Worm (Caenorhabditis elegans): ENCODE measurements around the gene act-4.

The act-4 gene

ce11 chrX:4976530-4976929, 16.1 kb downstream of the act-4 start, which contains the start of gene lfi-1:
TSS of gene lfi-1 (plus strand) at chrX:4976830.
- TF ChIP-seq hmg-1.1 (GFP tag; IDR thresholded peaks at IDR 0.05): no peak
- TF ChIP-seq lin-29 (GFP tag; IDR thresholded peaks at IDR 0.05): no peak

ce11 chrX:4978103-4978502, 17.7 kb downstream of the act-4 start:
- no peak for TF ChIP-seq mes-2 (tag; optimal IDR thresholded peaks at IDR 0.05; ENCODE audit: poor library complexity, severe bottlenecking)
- peak in 1 of 2 experiments; percentile 64 for TF ChIP-seq unc-62 (GFP tag; optimal IDR thresholded peaks at IDR 0.05 in 1 of 2)
- no peak for TF ChIP-seq unc-62 (tag; optimal IDR thresholded peaks at IDR 0.05)

DNA sequence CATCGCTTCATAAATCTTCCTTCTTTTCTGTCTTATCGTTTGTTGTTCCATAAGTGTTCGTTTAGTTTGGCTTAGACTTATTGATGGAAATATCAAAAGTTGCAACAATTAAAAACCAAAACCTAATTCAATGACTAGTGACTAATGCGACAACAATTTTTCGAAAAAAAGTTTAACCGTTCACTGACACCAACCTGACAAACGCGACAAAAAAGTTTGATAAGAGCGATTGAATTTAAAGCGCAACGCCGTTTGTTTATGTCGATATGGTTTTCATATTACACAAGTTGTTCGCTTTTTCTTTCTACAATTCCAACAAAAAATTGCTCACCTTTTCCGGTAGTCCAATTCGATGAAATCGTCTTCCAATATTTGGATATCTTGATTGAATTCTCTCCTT, 18.6 kb downstream of the act-4 start:
- TF ChIP-seq lin-13 (GFP tag; optimal IDR thresholded peaks at IDR 0.05): no peak
- TF ChIP-seq ztf-11 (tag; optimal IDR thresholded peaks at IDR 0.05): no peak
- no peak for TF ChIP-seq lir-3 (tag; optimal IDR thresholded peaks at IDR 0.05)
- TF ChIP-seq ZK546.5 (tag; optimal IDR thresholded peaks at IDR 0.05): no peak
- TF ChIP-seq T26A8.4 (GFP tag; IDR thresholded peaks at IDR 0.05): no peak
- no peak for TF ChIP-seq egl-27 (tag; optimal IDR thresholded peaks at IDR 0.05)
- TF ChIP-seq hif-1 (tag; optimal IDR thresholded peaks at IDR 0.05): no peak
- no peak for TF ChIP-seq Y5F2A.4 (GFP tag; optimal IDR thresholded peaks at IDR 0.05)
- no peak for TF ChIP-seq lin-1 (GFP tag; IDR thresholded peaks at IDR 0.05)
- no peak for TF ChIP-seq snpc-4 (tag; optimal IDR thresholded peaks at IDR 0.05)
- TF ChIP-seq duxl-1 (tag; optimal IDR thresholded peaks at IDR 0.05; ENCODE audit: poor library complexity): no peak
- TF ChIP-seq jun-1 (tag; optimal IDR thresholded peaks at IDR 0.05): no peak
- no peak for TF ChIP-seq daf-16 (GFP tag; optimal IDR thresholded peaks at IDR 0.05)
- TF ChIP-seq daf-16 (tag; optimal IDR thresholded peaks at IDR 0.05): peak; percentile 73
- TF ChIP-seq Y105C5A.15 (GFP tag; IDR thresholded peaks at IDR 0.05): no peak
- TF ChIP-seq unc-62 (GFP tag; optimal IDR thresholded peaks at IDR 0.05 in 1 of 2): no peak
- no peak for TF ChIP-seq unc-62 (tag; optimal IDR thresholded peaks at IDR 0.05)
- peak; percentile 30; the same call in 1 of the 2 replicates for TF ChIP-seq dmd-6 (GFP tag; IDR thresholded peaks at IDR 0.05)
- no peak for TF ChIP-seq set-16 (GFP tag; IDR thresholded peaks at IDR 0.05)
- peak; percentile 43 for TF ChIP-seq pqm-1 (tag; optimal IDR thresholded peaks at IDR 0.05)
- no peak for TF ChIP-seq tra-1 (GFP tag; IDR thresholded peaks at IDR 0.05)

ce11 chrX:4981059-4981458, 20.6 kb downstream of the act-4 start:
- TF ChIP-seq unc-130 (GFP tag; optimal IDR thresholded peaks at IDR 0.05) (no peak), madf-9 (GFP tag; conservative IDR thresholded peaks at IDR 0.05) (no peak), daf-16 (GFP tag; optimal IDR thresholded peaks at IDR 0.05) (no peak), daf-16 (tag; optimal IDR thresholded peaks at IDR 0.05) (no peak), nhr-77 (tag; optimal IDR thresholded peaks at IDR 0.05) (no peak), hlh-11 (tag; optimal IDR thresholded peaks at IDR 0.05) (no peak), hlh-30 (tag; optimal IDR thresholded peaks at IDR 0.05; ENCODE audit: insufficient read depth) (peak; percentile 37), snpc-4 (tag; optimal IDR thresholded peaks at IDR 0.05) (no peak), fos-1 (tag; optimal IDR thresholded peaks at IDR 0.05) (no peak), ceh-28 (tag; optimal IDR thresholded peaks at IDR 0.05) (no peak), ceh-32 (tag; optimal IDR thresholded peaks at IDR 0.05; ENCODE audit: poor library complexity) (no peak), egl-43 (GFP tag; IDR thresholded peaks at IDR 0.05) (no peak), unc-62 (GFP tag; optimal IDR thresholded peaks at IDR 0.05 in 1 of 2) (no peak), unc-62 (tag; optimal IDR thresholded peaks at IDR 0.05) (no peak), pha-4 (GFP tag; IDR thresholded peaks at IDR 0.05) (no peak), pha-4 (tag; optimal IDR thresholded peaks at IDR 0.05) (no peak), mxl-2 (GFP tag; conservative IDR thresholded peaks at IDR 0.05) (no peak), mdl-1 (tag; optimal IDR thresholded peaks at IDR 0.05) (peak in 1 of 2 experiments; percentile 37), rbr-2 (tag; optimal IDR thresholded peaks at IDR 0.05) (peak; percentile 12), lir-3 (tag; optimal IDR thresholded peaks at IDR 0.05) (no peak), nhr-48 (tag; optimal IDR thresholded peaks at IDR 0.05) (no peak), ces-1 (GFP tag; optimal IDR thresholded peaks at IDR 0.05) (no peak), jun-1 (tag; optimal IDR thresholded peaks at IDR 0.05) (no peak), mxl-3 (GFP tag; optimal IDR thresholded peaks at IDR 0.05) (peak; percentile 8), mep-1 (tag; optimal IDR thresholded peaks at IDR 0.05) (peak; percentile 35), ceh-20 (GFP tag; IDR thresholded peaks at IDR 0.05) (peak; percentile 26; the same call in 1 of the 2 replicates), lin-29 (GFP tag; IDR thresholded peaks at IDR 0.05) (no peak), aha-1 (tag) (peak; percentile 64), ctbp-1 (GFP tag; IDR thresholded peaks at IDR 0.05) (no peak), daf-12 (tag; optimal IDR thresholded peaks at IDR 0.05) (no peak), Y5F2A.4 (GFP tag; optimal IDR thresholded peaks at IDR 0.05) (no peak)
